Worm (Caenorhabditis elegans) whole organism, late embryonic: ENCODE results near the gene algn-2.
A peak's percentile ranks its signal among the peaks of the same experiment; 100 is the strongest.

Experiments
- C08G9.2 ChIP-seq: sonication (generic microtip); optimal IDR thresholded peaks from 2 replicates; lab custom pipeline; 2016; ENCODE audit warnings: mild to moderate bottlenecking, missing genetic modification characterization, moderate library complexity, missing compliant biosample characterization
- C38D4.7 ChIP-seq: fragments of 200-800 bp; sonication (Bioruptor generic); optimal IDR thresholded peaks from 2 replicates; lab custom pipeline; 2018; ENCODE audit warnings: mild to moderate bottlenecking, missing genetic modification characterization, moderate library complexity, missing compliant biosample characterization
- F13H6.1 ChIP-seq: sonication (generic microtip); optimal IDR thresholded peaks from 2 replicates; lab custom pipeline; 2016; ENCODE audit warnings: missing genetic modification characterization, missing compliant biosample characterization
- K02D7.2 ChIP-seq: sonication (generic microtip); optimal IDR thresholded peaks from 2 replicates; lab custom pipeline; 2017; ENCODE audit warnings: mild to moderate bottlenecking, missing genetic modification characterization, missing compliant biosample characterization
- T23F11.4 ChIP-seq: fragments of 200-800 bp; sonication (Bioruptor generic); optimal IDR thresholded peaks from 2 replicates; lab custom pipeline; 2018; ENCODE audit warnings: mild to moderate bottlenecking, missing genetic modification characterization, missing compliant biosample characterization
- ama-1 ChIP-seq: fragments of 150-350 bp; optimal IDR thresholded peaks from 2 replicates; lab custom pipeline; 2014
- ceh-14 ChIP-seq: sonication (generic microtip); optimal IDR thresholded peaks from 2 replicates; lab custom pipeline; 2016; ENCODE audit warnings: missing genotype, missing genetic modification characterization, missing compliant biosample characterization
- ceh-18 ChIP-seq: sonication (generic microtip); optimal IDR thresholded peaks from 2 replicates; lab custom pipeline; 2016; ENCODE audit warnings: missing genetic modification characterization, missing compliant biosample characterization
- ceh-19 ChIP-seq: fragments of 200-800 bp; sonication (Bioruptor generic); optimal IDR thresholded peaks from 2 replicates; lab custom pipeline; 2018; ENCODE audit warnings: mild to moderate bottlenecking, missing genetic modification characterization, missing compliant biosample characterization
- ceh-2 ChIP-seq: sonication (generic microtip); optimal IDR thresholded peaks from 2 replicates; lab custom pipeline; 2016; ENCODE audit warnings: missing genotype, missing genetic modification characterization, missing compliant biosample characterization
- ceh-22 ChIP-seq: sonication (generic microtip); optimal IDR thresholded peaks from 2 replicates; lab custom pipeline; 2017; ENCODE audit warnings: missing biosample characterization, missing genetic modification characterization
- ceh-24 ChIP-seq: sonication (generic microtip); optimal IDR thresholded peaks from 2 replicates; lab custom pipeline; 2016; ENCODE audit warnings: mild to moderate bottlenecking, missing genetic modification characterization, missing compliant biosample characterization
- ceh-30 ChIP-seq: fragments of 150-350 bp; optimal IDR thresholded peaks from 2 replicates; lab custom pipeline; 2014; ENCODE audit warnings: missing biosample characterization, missing genetic modification characterization
- ceh-31 ChIP-seq: sonication (generic microtip); optimal IDR thresholded peaks from 2 replicates; lab custom pipeline; 2016; ENCODE audit warnings: missing genetic modification characterization, missing compliant biosample characterization
- ceh-34 ChIP-seq: sonication (generic microtip); optimal IDR thresholded peaks from 2 replicates; lab custom pipeline; 2016; ENCODE audit warnings: mild to moderate bottlenecking, missing genetic modification characterization, missing compliant biosample characterization
- ceh-45 ChIP-seq: fragments of 200-800 bp; sonication (Bioruptor generic); IDR thresholded peaks from 2 replicates; pipeline ENCODE4 v1.3.6; 2022; ENCODE audit warnings: missing genetic modification reagents, missing genetic modification characterization, missing compliant biosample characterization
- ceh-48 ChIP-seq: sonication (generic microtip); optimal IDR thresholded peaks from 2 replicates; lab custom pipeline; 2016; ENCODE audit warnings: missing genetic modification characterization, inconsistent platforms, missing compliant biosample characterization
- ceh-6 ChIP-seq: fragments of 200-800 bp; sonication (Bioruptor generic); optimal IDR thresholded peaks from 2 replicates; lab custom pipeline; 2018; ENCODE audit warnings: mild to moderate bottlenecking, missing genetic modification characterization, missing compliant biosample characterization
- che-1 ChIP-seq: sonication (generic microtip); optimal IDR thresholded peaks from 2 replicates; lab custom pipeline; 2016; ENCODE audit warnings: mild to moderate bottlenecking, missing genetic modification characterization, missing compliant biosample characterization
- dmd-4 ChIP-seq: sonication (generic microtip); optimal IDR thresholded peaks from 2 replicates; lab custom pipeline; 2016; ENCODE audit warnings: borderline replicate concordance, missing genetic modification characterization, missing compliant biosample characterization
- dve-1 ChIP-seq: sonication (generic microtip); optimal IDR thresholded peaks from 2 replicates; lab custom pipeline; 2017; ENCODE audit warnings: antibody characterized with exemption, mild to moderate bottlenecking, missing genetic modification characterization, missing compliant biosample characterization
- elt-2 ChIP-seq: sonication (generic microtip); optimal IDR thresholded peaks from 2 replicates; lab custom pipeline; 2016; ENCODE audit warnings: missing genetic modification reagents, missing genetic modification characterization, missing compliant biosample characterization
- ets-4 ChIP-seq: sonication (generic microtip); optimal IDR thresholded peaks from 2 replicates; lab custom pipeline; 2016; ENCODE audit warnings: missing genetic modification characterization, missing compliant biosample characterization
- fkh-10 ChIP-seq: fragments of 150-350 bp; optimal IDR thresholded peaks from 2 replicates; lab custom pipeline; 2014; ENCODE audit warnings: missing biosample characterization, missing genetic modification reagents, missing genetic modification characterization
- fkh-6 ChIP-seq: sonication (generic microtip); optimal IDR thresholded peaks from 2 replicates; lab custom pipeline; 2016; ENCODE audit warnings: missing genetic modification characterization, missing compliant biosample characterization
- hlh-13 ChIP-seq: fragments of 200-800 bp; sonication (Bioruptor generic); optimal IDR thresholded peaks from 2 replicates; lab custom pipeline; 2018; ENCODE audit warnings: mild to moderate bottlenecking, missing genetic modification characterization, missing compliant biosample characterization
- hlh-15 ChIP-seq: sonication (generic microtip); optimal IDR thresholded peaks from 2 replicates; lab custom pipeline; 2016; ENCODE audit warnings: missing genetic modification characterization, missing compliant biosample characterization
- hlh-6 ChIP-seq: sonication (generic microtip); optimal IDR thresholded peaks from 2 replicates; lab custom pipeline; 2016; ENCODE audit warnings: missing genotype, missing genetic modification characterization, missing compliant biosample characterization
- hlh-8 ChIP-seq: sonication (generic microtip); optimal IDR thresholded peaks from 2 replicates; lab custom pipeline; 2016; ENCODE audit warnings: missing genotype, missing genetic modification characterization, missing compliant biosample characterization
- lim-6 ChIP-seq: sonication (generic microtip); optimal IDR thresholded peaks from 2 replicates; lab custom pipeline; 2016; ENCODE audit warnings: missing genetic modification characterization, missing compliant biosample characterization
- lin-11 ChIP-seq: fragments of 200-800 bp; sonication (Bioruptor generic); optimal IDR thresholded peaks from 2 replicates; lab custom pipeline; 2018; ENCODE audit warnings: mild to moderate bottlenecking, missing genetic modification characterization, missing compliant biosample characterization
- madf-2 ChIP-seq: sonication (generic microtip); optimal IDR thresholded peaks from 2 replicates; lab custom pipeline; 2017; ENCODE audit warnings: missing genetic modification characterization, missing compliant biosample characterization
- mec-3 ChIP-seq: sonication (generic microtip); optimal IDR thresholded peaks from 2 replicates; lab custom pipeline; 2016; ENCODE audit warnings: borderline replicate concordance, missing genetic modification characterization, missing compliant biosample characterization
- nfya-1 ChIP-seq: sonication (generic microtip); optimal IDR thresholded peaks from 2 replicates; lab custom pipeline; 2017; ENCODE audit warnings: missing genetic modification characterization, mild to moderate bottlenecking, missing compliant biosample characterization, antibody characterized with exemption, moderate library complexity
- nhr-11 ChIP-seq: fragments of 150-350 bp; optimal IDR thresholded peaks from 2 replicates; lab custom pipeline; 2014; ENCODE audit warnings: missing biosample characterization, missing genetic modification characterization
- npax-4 ChIP-seq: sonication (generic microtip); optimal IDR thresholded peaks from 2 replicates; lab custom pipeline; 2016; ENCODE audit warnings: missing genetic modification characterization, missing compliant biosample characterization
- odd-2 ChIP-seq: sonication (generic microtip); optimal IDR thresholded peaks from 2 replicates; lab custom pipeline; 2017; ENCODE audit warnings: antibody characterized with exemption, mild to moderate bottlenecking, missing genetic modification characterization, missing compliant biosample characterization
- pag-3 ChIP-seq: sonication (generic microtip); optimal IDR thresholded peaks from 2 replicates; lab custom pipeline; 2016; ENCODE audit warnings: missing compliant biosample characterization, missing genetic modification characterization, borderline replicate concordance
- pax-1 ChIP-seq: fragments of 150-350 bp; optimal IDR thresholded peaks from 2 replicates; lab custom pipeline; 2014; ENCODE audit warnings: missing biosample characterization, missing genetic modification characterization
- pha-4 ChIP-seq: fragments of 150-350 bp; optimal IDR thresholded peaks from 2 replicates; lab custom pipeline; 2018; ENCODE audit warnings: missing biosample characterization, missing genetic modification reagents, missing genetic modification characterization
- pqm-1 ChIP-seq: sonication (generic microtip); optimal IDR thresholded peaks from 2 replicates; lab custom pipeline; 2016; ENCODE audit warnings: missing genetic modification characterization, missing compliant biosample characterization
- pros-1 ChIP-seq: fragments of 150-350 bp; optimal IDR thresholded peaks from 2 replicates; lab custom pipeline; 2014; ENCODE audit warnings: missing biosample characterization, missing genetic modification reagents, missing genetic modification characterization
- rnt-1 ChIP-seq: sonication (generic microtip); optimal IDR thresholded peaks from 2 replicates; lab custom pipeline; 2016; ENCODE audit warnings: missing genetic modification characterization, missing compliant biosample characterization
- sox-2 ChIP-seq: fragments of 200-800 bp; sonication (Bioruptor generic); IDR thresholded peaks from 2 replicates; pipeline ENCODE4 v1.3.6; 2022; ENCODE audit warnings: missing genetic modification reagents, missing genetic modification characterization, missing compliant biosample characterization
- tbx-7 ChIP-seq: sonication (generic microtip); optimal IDR thresholded peaks from 2 replicates; lab custom pipeline; 2016; ENCODE audit warnings: missing genotype, missing genetic modification characterization, missing compliant biosample characterization
- ttx-3 ChIP-seq: sonication (generic microtip); optimal IDR thresholded peaks from 2 replicates; lab custom pipeline; 2016; ENCODE audit warnings: missing genetic modification reagents, missing genetic modification characterization, missing compliant biosample characterization
- unc-42 ChIP-seq: sonication (generic microtip); optimal IDR thresholded peaks from 2 replicates; lab custom pipeline; 2016; ENCODE audit warnings: missing genotype, missing genetic modification characterization, missing compliant biosample characterization
- unc-86 ChIP-seq: sonication (generic microtip); optimal IDR thresholded peaks from 2 replicates; lab custom pipeline; 2016; ENCODE audit warnings: missing genetic modification characterization, missing compliant biosample characterization
- zip-5 ChIP-seq: sonication (generic microtip); optimal IDR thresholded peaks from 2 replicates; lab custom pipeline; 2016; ENCODE audit warnings: missing genetic modification characterization, missing compliant biosample characterization
- ztf-16 ChIP-seq: sonication (generic microtip); optimal IDR thresholded peaks from 2 replicates; lab custom pipeline; 2017; ENCODE audit warnings: missing genetic modification characterization, missing compliant biosample characterization

Gene algn-2

DNA sequence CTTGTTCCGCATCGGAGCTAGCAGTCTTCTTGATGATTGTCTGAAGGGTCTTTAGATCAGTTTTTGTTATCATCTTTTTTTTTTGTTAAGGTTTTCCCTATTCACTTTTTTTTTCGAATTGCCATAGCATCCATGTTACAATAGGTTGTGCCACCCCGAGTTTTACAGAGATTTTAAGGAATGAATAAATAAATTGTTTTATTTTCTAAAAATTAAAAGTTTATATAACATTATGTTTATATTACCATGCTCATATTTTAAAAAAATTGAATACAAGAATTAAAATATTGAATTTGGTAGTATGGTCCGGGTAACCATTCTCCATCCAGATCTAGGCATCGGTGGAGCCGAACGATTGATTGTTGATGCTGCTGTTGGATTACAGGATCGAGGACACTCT lies at the start of gene algn-2:
Gene algn-2, plus strand, starts transcription at position 301 of the 400 bp plus-strand sequence.
- TF ChIP-seq ceh-31 (tag; lab: Kevin White, UChicago) (no peak), ceh-14 (no peak), rnt-1 (tag; lab: Kevin White, UChicago) (no peak), pha-4 (tag; lab: Kevin White, UChicago) (no peak), sox-2 (no peak), unc-42 (tag; lab: Kevin White, UChicago) (no peak), ets-4 (no peak)

DNA sequence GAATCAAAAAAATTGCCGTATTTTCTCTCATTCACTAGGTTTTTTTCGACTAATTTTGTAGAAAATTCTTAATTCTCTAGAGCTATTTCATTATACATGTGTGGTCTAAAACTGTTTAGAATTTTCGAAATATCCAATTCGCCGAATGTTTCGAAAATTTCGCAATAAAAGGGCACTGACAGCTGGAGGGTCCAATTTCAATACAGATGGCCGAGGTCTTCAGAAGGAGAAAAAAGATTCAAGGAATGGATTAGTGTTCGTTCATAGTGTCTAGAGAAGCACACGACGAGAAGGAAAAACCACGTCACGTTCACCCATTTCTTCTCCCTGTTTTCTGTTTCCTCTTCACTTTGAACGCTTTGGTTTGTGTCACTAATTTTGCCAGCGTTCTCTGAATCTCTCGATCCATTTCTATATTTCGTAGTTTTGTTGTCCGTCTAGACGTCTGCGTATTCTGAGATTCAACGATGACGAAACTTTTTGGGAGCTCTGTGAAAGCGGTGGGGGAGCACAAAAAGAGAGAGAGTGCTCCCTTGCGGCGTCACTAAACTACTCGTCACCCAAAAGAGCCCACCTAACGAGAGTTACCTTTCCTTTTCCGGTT lies 48.9 kb upstream of the algn-2 start:
- TF ChIP-seq nhr-11 (tag; lab: Kevin White, UChicago) (no peak), ceh-45 (GFP tag; lab: Robert Waterston, UW) (no peak), fkh-6 (tag; lab: Kevin White, UChicago) (no peak), che-1 (tag; lab: Kevin White, UChicago) (no peak), hlh-8 (tag; lab: Kevin White, UChicago) (no peak), madf-2 (tag; lab: Kevin White, UChicago) (no peak), ceh-24 (no peak), tbx-7 (tag; lab: Kevin White, UChicago) (no peak), ets-4 (no peak), ztf-16 (tag; lab: Kevin White, UChicago) (no peak), unc-42 (tag; lab: Kevin White, UChicago) (peak; percentile 8), ceh-19 (no peak), ceh-34 (tag; lab: Kevin White, UChicago) (no peak), hlh-13 (no peak), lin-11 (no peak), odd-2 (tag; lab: Kevin White, UChicago) (no peak), C38D4.7 (no peak), pqm-1 (no peak), unc-86 (tag; lab: Kevin White, UChicago) (no peak), elt-2 (tag; lab: Kevin White, UChicago) (peak; percentile 26), sox-2 (no peak), ceh-48 (tag; lab: Kevin White, UChicago) (no peak), ttx-3 (tag; lab: Kevin White, UChicago) (no peak), F13H6.1 (tag; lab: Kevin White, UChicago) (no peak), rnt-1 (tag; lab: Kevin White, UChicago) (peak; percentile 27), K02D7.2 (tag; lab: Kevin White, UChicago) (no peak), T23F11.4 (no peak), C08G9.2 (tag; lab: Kevin White, UChicago) (no peak), pros-1 (tag; lab: Kevin White, UChicago) (no peak), mec-3 (tag; lab: Kevin White, UChicago) (no peak), nfya-1 (tag; lab: Kevin White, UChicago) (no peak), dve-1 (tag; lab: Kevin White, UChicago) (no peak), ceh-18 (tag; lab: Kevin White, UChicago) (peak; percentile 28), pha-4 (tag; lab: Kevin White, UChicago) (no peak), hlh-6 (tag; lab: Kevin White, UChicago) (no peak), ama-1 (lab: Kevin White, UChicago) (no peak), ceh-2 (tag; lab: Kevin White, UChicago) (no peak), fkh-10 (GFP tag; lab: Kevin White, UChicago) (peak; percentile 15), ceh-31 (tag; lab: Kevin White, UChicago) (peak; percentile 32), ceh-6 (no peak), pax-1 (tag; lab: Kevin White, UChicago) (no peak), zip-5 (no peak), dmd-4 (tag; lab: Kevin White, UChicago) (no peak), npax-4 (no peak), hlh-15 (tag; lab: Kevin White, UChicago) (no peak), ceh-22 (tag; lab: Kevin White, UChicago) (no peak), ceh-30 (no peak), pag-3 (tag; lab: Kevin White, UChicago) (no peak), lim-6 (tag; lab: Kevin White, UChicago) (no peak)
